Worm (Caenorhabditis elegans): ENCODE measurements around the gene F54E4.2.

ce11 chrX:14581429-14581828 lies 47.3 kb downstream of the F54E4.2 start, which contains the start of gene sym-1:
- TF ChIP-seq lin-13 (GFP tag; optimal IDR thresholded peaks at IDR 0.05) (no peak), nhr-11 (tag; optimal IDR thresholded peaks at IDR 0.05) (no peak)

All from whole organism, L2 larva.